Fruit fly (Drosophila melanogaster) whole organism, prepupa: ENCODE measurements around the gene SF2.

ENCODE experiments used
- Blimp-1 ChIP-seq: fragments of 200-800 bp; sonication (Bioruptor generic); optimal IDR thresholded peaks from 3 replicates; lab custom pipeline; 2017; ENCODE audit warnings: missing biosample characterization, missing genetic modification characterization, mild to moderate bottlenecking, moderate library complexity, missing genetic modification reagents
- CG10631 ChIP-seq: fragments of 200-800 bp; sonication (Bioruptor generic); optimal IDR thresholded peaks from 2 replicates; lab custom pipeline; 2016; ENCODE audit warnings: missing biosample characterization, missing genetic modification characterization
- CG10669 ChIP-seq: fragments of 200-800 bp; sonication (Bioruptor generic); optimal IDR thresholded peaks from 3 replicates; lab custom pipeline; 2018; ENCODE audit warnings: missing biosample characterization, mild to moderate bottlenecking, missing genetic modification characterization, moderate library complexity
- CG11294 ChIP-seq: fragments of 200-800 bp; sonication (Bioruptor generic); IDR thresholded peaks from 2 replicates; pipeline ENCODE4 v1.3.6; 2022; ENCODE audit warnings: missing biosample characterization, missing genetic modification characterization
- CG11762 ChIP-seq: fragments of 200-800 bp; sonication (Bioruptor generic); optimal IDR thresholded peaks from 3 replicates; lab custom pipeline; 2016; ENCODE audit warnings: missing biosample characterization, missing genetic modification characterization; ENCODE audit not compliant: insufficient read depth
- CG1621 ChIP-seq: fragments of 200-800 bp; sonication (Bioruptor generic); optimal IDR thresholded peaks from 3 replicates; lab custom pipeline; 2018; ENCODE audit warnings: missing biosample characterization, mild to moderate bottlenecking, missing genetic modification characterization
- CG3032 ChIP-seq: fragments of 200-800 bp; optimal IDR thresholded peaks from 2 replicates; lab custom pipeline; 2019; ENCODE audit warnings: missing biosample characterization, mild to moderate bottlenecking, missing genetic modification characterization, moderate library complexity
- CG31627 ChIP-seq: fragments of 200-800 bp; sonication (Bioruptor generic); optimal IDR thresholded peaks from 3 replicates; lab custom pipeline; 2016; ENCODE audit warnings: missing biosample characterization, missing genetic modification characterization
- CG4318 ChIP-seq: fragments of 200-800 bp; sonication (Bioruptor generic); optimal IDR thresholded peaks from 3 replicates; lab custom pipeline; 2017; ENCODE audit warnings: missing biosample characterization, mild to moderate bottlenecking, missing genetic modification characterization
- CG6163 ChIP-seq: fragments of 200-800 bp; sonication (Bioruptor generic); IDR thresholded peaks from 3 replicates; pipeline ENCODE4 v1.3.6; 2022; ENCODE audit warnings: missing biosample characterization, missing genetic modification characterization
- CG6792 ChIP-seq: fragments of 200-800 bp; sonication (Bioruptor generic); optimal IDR thresholded peaks from 3 replicates; lab custom pipeline; 2016; ENCODE audit warnings: missing biosample characterization, missing genetic modification characterization
- CG6854 ChIP-seq: fragments of 200-800 bp; sonication (Bioruptor generic); optimal IDR thresholded peaks from 2 replicates; lab custom pipeline; 2017; ENCODE audit warnings: missing biosample characterization, mild to moderate bottlenecking, missing genetic modification characterization
- CG7368 ChIP-seq: fragments of 200-800 bp; sonication (Bioruptor generic); optimal IDR thresholded peaks from 3 replicates; lab custom pipeline; 2016; ENCODE audit warnings: missing biosample characterization, missing genetic modification characterization
- CG8319 ChIP-seq: fragments of 200-800 bp; sonication (Bioruptor generic); optimal IDR thresholded peaks from 3 replicates; lab custom pipeline; 2016; ENCODE audit warnings: missing biosample characterization, missing genetic modification characterization
- CG8632 ChIP-seq: fragments of 200-800 bp; sonication (Bioruptor generic); optimal IDR thresholded peaks from 3 replicates; lab custom pipeline; 2016; ENCODE audit warnings: missing biosample characterization, missing genetic modification characterization
- CG9139 ChIP-seq: fragments of 200-800 bp; sonication (Bioruptor generic); optimal IDR thresholded peaks from 3 replicates; lab custom pipeline; 2017; ENCODE audit warnings: missing biosample characterization, mild to moderate bottlenecking, missing genetic modification characterization
- Eip75B ChIP-seq: fragments of 200-800 bp; sonication (Bioruptor generic); optimal IDR thresholded peaks from 3 replicates; lab custom pipeline; 2016; ENCODE audit warnings: missing biosample characterization, missing genetic modification characterization
- Eip78C ChIP-seq: fragments of 200-800 bp; sonication (Bioruptor generic); peaks from one replicate; lab custom pipeline; 2016; ENCODE audit warnings: missing biosample characterization, missing genetic modification characterization
- Eip93F ChIP-seq: fragments of 200-800 bp; sonication (Bioruptor generic); optimal IDR thresholded peaks from 2 replicates; lab custom pipeline; 2016; ENCODE audit warnings: missing biosample characterization, mild to moderate bottlenecking, missing genetic modification characterization
- Gug ChIP-seq: fragments of 200-800 bp; sonication (Bioruptor generic); IDR thresholded peaks from 2 replicates; pipeline ENCODE4 v1.3.6; 2022; ENCODE audit warnings: missing biosample characterization, missing genetic modification characterization
- Hr4 ChIP-seq: fragments of 200-800 bp; sonication (Bioruptor generic); optimal IDR thresholded peaks from 3 replicates; lab custom pipeline; 2016; ENCODE audit warnings: missing biosample characterization, missing genetic modification characterization
- Lpt ChIP-seq: fragments of 200-800 bp; sonication (Bioruptor generic); optimal IDR thresholded peaks from 3 replicates; lab custom pipeline; 2016; ENCODE audit warnings: missing biosample characterization, missing genetic modification characterization
- Smox ChIP-seq: fragments of 200-800 bp; sonication (Bioruptor generic); optimal IDR thresholded peaks from 3 replicates; lab custom pipeline; 2016; ENCODE audit warnings: missing biosample characterization, missing genetic modification characterization
- Sox102F ChIP-seq: fragments of 200-800 bp; sonication (Bioruptor generic); optimal IDR thresholded peaks from 2 replicates; lab custom pipeline; 2016; ENCODE audit warnings: missing biosample characterization, mild to moderate bottlenecking, missing genetic modification characterization
- Sox14 ChIP-seq: fragments of 200-800 bp; sonication (Bioruptor generic); optimal IDR thresholded peaks from 3 replicates; lab custom pipeline; 2016; ENCODE audit warnings: missing biosample characterization, missing genetic modification characterization
- Sox15 ChIP-seq: fragments of 200-800 bp; sonication (Bioruptor generic); optimal IDR thresholded peaks from 3 replicates; lab custom pipeline; 2016; ENCODE audit warnings: missing biosample characterization, missing genetic modification characterization
- achi ChIP-seq: fragments of 200-800 bp; sonication (Bioruptor generic); optimal IDR thresholded peaks from 3 replicates; lab custom pipeline; 2016; ENCODE audit warnings: missing biosample characterization, missing genetic modification characterization
- dac ChIP-seq: fragments of 200-800 bp; sonication (Bioruptor generic); optimal IDR thresholded peaks from 2 replicates; lab custom pipeline; 2017; ENCODE audit warnings: missing biosample characterization, mild to moderate bottlenecking, missing genetic modification characterization
- dsx ChIP-seq: fragments of 200-800 bp; optimal IDR thresholded peaks from 3 replicates; lab custom pipeline; 2019; ENCODE audit warnings: missing biosample characterization, mild to moderate bottlenecking, missing genetic modification characterization, moderate library complexity; ENCODE audit not compliant: poor library complexity, severe bottlenecking
- esn ChIP-seq: fragments of 200-800 bp; sonication (Bioruptor generic); optimal IDR thresholded peaks from 2 replicates; lab custom pipeline; 2016; ENCODE audit warnings: missing biosample characterization, mild to moderate bottlenecking, missing genetic modification characterization, moderate library complexity
- salr ChIP-seq, 2 experiments: fragments of 200-800 bp; sonication (Bioruptor generic); optimal IDR thresholded peaks; 3 replicates each; lab custom pipeline; 2016 to 2018; ENCODE audit warnings: missing biosample characterization in 2 of 2, missing genetic modification characterization in 2 of 2, mild to moderate bottlenecking in 1 of 2
- spab ChIP-seq: fragments of 200-800 bp; sonication (Bioruptor generic); optimal IDR thresholded peaks from 2 replicates; lab custom pipeline; 2017; ENCODE audit warnings: missing biosample characterization, mild to moderate bottlenecking, missing genetic modification characterization, missing genetic modification reagents
- topi ChIP-seq: fragments of 200-800 bp; sonication (Bioruptor generic); optimal IDR thresholded peaks from 3 replicates; lab custom pipeline; 2016; ENCODE audit warnings: missing biosample characterization, missing genetic modification characterization
- vri ChIP-seq: fragments of 200-800 bp; sonication (Bioruptor generic); optimal IDR thresholded peaks from 3 replicates; lab custom pipeline; 2016; ENCODE audit warnings: missing biosample characterization, mild to moderate bottlenecking, missing genetic modification characterization

The SF2 gene

dm6 chr3R:16305185-16305989 lies 36.4 kb downstream of the SF2 start, which contains the start of gene Zip89B:
Zip89B (plus strand) TSS chr3R:16305758.
- TF ChIP-seq Blimp-1 (GFP tag; lab: Kevin White, UChicago), result peak; percentile 51
- TF ChIP-seq CG6854 (GFP tag; lab: Kevin White, UChicago), result peak; percentile 75
- peak; percentile 38 for TF ChIP-seq Eip93F (GFP tag; lab: Kevin White, UChicago)
- peak; percentile 73 for TF ChIP-seq vri (GFP tag; lab: Kevin White, UChicago)
- TF ChIP-seq dsx (GFP tag; lab: Kevin White, UChicago), result peak; percentile 64
- no peak for TF ChIP-seq CG11294 (GFP tag; lab: Robert Waterston, UW)
- no peak for TF ChIP-seq dac
- TF ChIP-seq Eip78C (GFP tag; lab: Kevin White, UChicago), result peak; percentile 69
- peak; percentile 17 for TF ChIP-seq CG1621
- no peak for TF ChIP-seq Sox14 (GFP tag; lab: Kevin White, UChicago)
- TF ChIP-seq CG11762, result no peak
- TF ChIP-seq CG10669 (GFP tag; lab: Kevin White, UChicago), result no peak
- TF ChIP-seq CG31627, result no peak
- TF ChIP-seq CG4318, result no peak
- TF ChIP-seq CG6792 (GFP tag; lab: Kevin White, UChicago), result no peak
- no peak for TF ChIP-seq Smox (GFP tag; lab: Kevin White, UChicago)
- no peak for TF ChIP-seq CG3032 (tag; lab: Kevin White, UChicago)
- TF ChIP-seq Sox102F (GFP tag; lab: Kevin White, UChicago), result no peak
- no peak for TF ChIP-seq Sox15 (GFP tag; lab: Kevin White, UChicago)
- TF ChIP-seq esn (GFP tag; lab: Kevin White, UChicago), result peak; percentile 23
- TF ChIP-seq spab (GFP tag; lab: Kevin White, UChicago), result no peak
- TF ChIP-seq Lpt (GFP tag; lab: Kevin White, UChicago), result peak; percentile 3
- TF ChIP-seq Gug (GFP tag; lab: Robert Waterston, UW), result no peak
- TF ChIP-seq salr (GFP tag; optimal IDR thresholded peaks at IDR 0.05; lab: Kevin White, UChicago), result no peak
- no peak for TF ChIP-seq Hr4 (GFP tag; lab: Kevin White, UChicago)
- no peak for TF ChIP-seq Eip75B
- no peak for TF ChIP-seq achi (GFP tag; lab: Kevin White, UChicago)

dm6 chr3R:16295513-16296123 lies 46.2 kb downstream of the SF2 start:
- TF ChIP-seq CG6163 (GFP tag; lab: Robert Waterston, UW) (no peak), CG7368 (GFP tag; lab: Kevin White, UChicago) (no peak), CG4318 (no peak), CG3032 (tag; lab: Kevin White, UChicago) (no peak), Sox15 (GFP tag; lab: Kevin White, UChicago) (no peak), CG8632 (GFP tag; lab: Kevin White, UChicago) (no peak), CG9139 (GFP tag; lab: Kevin White, UChicago) (no peak), vri (GFP tag; lab: Kevin White, UChicago) (no peak), CG10631 (GFP tag; lab: Kevin White, UChicago) (no peak), Gug (GFP tag; lab: Robert Waterston, UW) (no peak), CG8319 (GFP tag; lab: Kevin White, UChicago) (no peak)
- TF ChIP-seq, all 60 proteins: peak for 0

dm6 chr3R:16290242-16290824 lies 51.5 kb downstream of the SF2 start:
- TF ChIP-seq Eip78C (GFP tag; lab: Kevin White, UChicago) (peak; percentile 51), Sox14 (GFP tag; lab: Kevin White, UChicago) (peak; percentile 81), topi (GFP tag; lab: Kevin White, UChicago) (no peak), vri (GFP tag; lab: Kevin White, UChicago) (peak; percentile 2)
